Fruit fly (Drosophila melanogaster) Kc167 (cell line): ENCODE results near the gene CG15356.

Experiments used
- Myc ChIP-seq: fragments of >200 bp; optimal IDR thresholded peaks from 2 replicates; lab custom pipeline; 2017; ENCODE audit warnings: missing external identifiers
- Sin3A ChIP-seq: fragments of >200 bp; optimal IDR thresholded peaks from 2 replicates; lab custom pipeline; 2018; ENCODE audit warnings: missing external identifiers
- h ChIP-seq: fragments of >200 bp; optimal IDR thresholded peaks from 3 replicates; lab custom pipeline; 2018; ENCODE audit warnings: missing external identifiers
- insv ChIP-seq: fragments of >200 bp; optimal IDR thresholded peaks from 3 replicates; lab custom pipeline; 2018; ENCODE audit warnings: missing external identifiers
- psq ChIP-seq: fragments of >200 bp; optimal IDR thresholded peaks from 2 replicates; lab custom pipeline; 2017; ENCODE audit warnings: missing external identifiers
- ttk ChIP-seq: sonication (Bioruptor generic); optimal IDR thresholded peaks from 2 replicates; lab custom pipeline; 2017; ENCODE audit warnings: missing external identifiers

CG15356 gene

dm6 chr2L:2006082-2006669 lies 25.6 kb upstream of the CG15356 start, which contains the start of gene CG33543:
Gene CG33543 (minus strand): TSS chr2L:2006313.
- no peak for TF ChIP-seq insv (lab: Kevin White, UChicago)
- TF ChIP-seq psq (lab: Kevin White, UChicago) = no peak
- no peak for TF ChIP-seq ttk (lab: Kevin White, UChicago)
- no peak for TF ChIP-seq Sin3A (lab: Kevin White, UChicago)
- TF ChIP-seq Myc = no peak
- no peak for TF ChIP-seq h (lab: Kevin White, UChicago)

DNA sequence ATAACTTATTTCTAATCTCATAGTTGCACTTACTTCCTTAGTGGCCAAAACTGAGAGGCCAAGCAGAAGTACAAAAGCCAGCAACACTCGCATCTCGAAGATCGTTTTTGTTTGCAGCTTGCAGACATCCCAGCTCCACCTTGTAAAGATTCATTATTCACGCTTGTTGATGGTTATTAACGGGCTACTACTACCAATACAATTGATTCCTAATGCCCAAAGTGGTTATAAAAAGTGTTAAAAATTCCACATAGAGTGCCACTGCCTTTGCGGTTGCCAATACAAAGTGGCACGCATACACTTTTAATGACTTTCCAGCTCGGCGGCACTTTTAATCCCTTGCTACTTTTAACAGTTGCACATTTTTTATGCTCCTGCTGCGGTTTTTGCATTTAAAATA lies 11.5 kb upstream of the CG15356 start, which contains the start of gene Obp22a:
TSS of gene Obp22a (minus strand) at position 101 of the 400 bp plus-strand sequence.
- TF ChIP-seq Myc (no peak), h (lab: Kevin White, UChicago) (no peak), Sin3A (lab: Kevin White, UChicago) (no peak), psq (lab: Kevin White, UChicago) (no peak), ttk (lab: Kevin White, UChicago) (no peak)

- TF ChIP-seq Myc = no peak
- TF ChIP-seq h (lab: Kevin White, UChicago) = no peak
- TF ChIP-seq insv (lab: Kevin White, UChicago) = no peak
- no peak for TF ChIP-seq psq (lab: Kevin White, UChicago)
- no peak for TF ChIP-seq ttk (lab: Kevin White, UChicago)
- TF ChIP-seq Sin3A (lab: Kevin White, UChicago) = no peak
Observed at dm6 chr2L:1989278-1989918, 8.8 kb upstream of the CG15356 start.

dm6 chr2L:1988192-1988561 lies 7.6 kb upstream of the CG15356 start, which contains the start of gene Npc2a:
Gene Npc2a (plus strand): TSS chr2L:1988290.
- TF ChIP-seq Sin3A (lab: Kevin White, UChicago) (no peak), ttk (lab: Kevin White, UChicago) (no peak), insv (lab: Kevin White, UChicago) (no peak)

- no peak for TF ChIP-seq insv (lab: Kevin White, UChicago)
- TF ChIP-seq Sin3A (lab: Kevin White, UChicago) = no peak
- no peak for TF ChIP-seq psq (lab: Kevin White, UChicago)
- TF ChIP-seq Myc = no peak
- TF ChIP-seq ttk (lab: Kevin White, UChicago) = no peak
- TF ChIP-seq h (lab: Kevin White, UChicago) = no peak
Observed at dm6 chr2L:1987434-1988191, 7.1 kb upstream of the CG15356 start, which contains the start of gene Got2. Gene Got2 (minus strand): TSS chr2L:1987758.

- TF ChIP-seq h (lab: Kevin White, UChicago) (no peak), psq (lab: Kevin White, UChicago) (no peak), Myc (no peak), ttk (lab: Kevin White, UChicago) (no peak), insv (lab: Kevin White, UChicago) (no peak), Sin3A (lab: Kevin White, UChicago) (no peak)
Observed at dm6 chr2L:1986343-1987280, 6.1 kb upstream of the CG15356 start.

- TF ChIP-seq insv (lab: Kevin White, UChicago) (no peak), ttk (lab: Kevin White, UChicago) (no peak), Sin3A (lab: Kevin White, UChicago) (no peak), Myc (no peak), h (lab: Kevin White, UChicago) (no peak), psq (lab: Kevin White, UChicago) (no peak)
Observed at dm6 chr2L:1981726-1982367, 1.3 kb upstream of the CG15356 start, which contains the start of gene CG7289. Gene CG7289 (plus strand): TSS chr2L:1982217.

DNA sequence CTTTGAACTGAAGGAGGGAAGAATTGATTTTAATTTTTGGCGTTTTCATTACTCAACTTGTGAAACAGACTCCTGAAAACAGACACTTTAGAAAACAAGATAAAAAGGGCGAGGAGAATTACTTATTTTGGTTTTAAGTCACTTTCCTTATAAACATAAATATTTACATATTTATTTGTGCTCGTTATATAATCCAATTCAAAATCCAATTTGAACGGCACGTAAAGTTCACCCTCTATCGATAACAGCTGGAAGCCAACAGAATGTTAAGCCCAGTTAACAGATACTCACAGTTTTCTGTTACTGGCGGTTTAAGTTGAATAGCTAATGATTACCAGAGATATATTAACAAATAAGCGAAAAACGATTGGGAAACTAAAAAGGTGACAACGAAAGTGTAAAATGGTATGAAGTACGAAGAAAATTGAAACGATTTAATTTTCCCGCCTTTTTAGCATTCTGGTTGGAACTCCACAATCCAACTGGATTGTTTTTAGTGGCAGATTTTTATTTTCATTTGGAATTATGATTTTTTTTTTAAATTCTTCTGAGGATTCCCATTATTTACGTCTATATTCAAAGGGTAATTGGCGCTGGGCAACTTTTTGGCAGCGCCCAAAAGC lies 1.2 kb downstream of the CG15356 start:
- TF ChIP-seq ttk (lab: Kevin White, UChicago) (no peak), psq (lab: Kevin White, UChicago) (no peak), Sin3A (lab: Kevin White, UChicago) (no peak)

DNA sequence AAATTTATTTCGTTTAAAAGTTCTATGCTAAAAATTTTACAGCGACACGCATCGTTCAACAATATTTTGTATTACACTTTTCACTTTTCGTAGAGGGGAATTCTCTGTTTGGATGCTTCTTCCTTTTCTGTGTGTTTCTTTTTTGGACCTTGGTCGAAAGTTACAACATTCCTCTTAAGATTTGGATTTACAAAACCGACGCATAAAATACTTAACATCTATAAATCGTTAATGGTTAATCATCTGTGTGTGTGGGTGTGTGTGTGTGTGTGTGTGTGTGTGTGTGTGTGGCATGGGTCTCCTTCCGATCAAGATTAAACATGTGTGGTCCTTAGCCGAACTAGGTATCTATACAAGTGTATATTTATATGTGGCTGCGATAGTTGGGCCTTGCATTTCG lies 5.1 kb downstream of the CG15356 start:
- TF ChIP-seq insv (lab: Kevin White, UChicago) (no peak), Sin3A (lab: Kevin White, UChicago) (no peak), ttk (lab: Kevin White, UChicago) (no peak), Myc (no peak), psq (lab: Kevin White, UChicago) (no peak), h (lab: Kevin White, UChicago) (no peak)

- TF ChIP-seq Myc = no peak
Observed at dm6 chr2L:1973957-1974356, 6.6 kb downstream of the CG15356 start, which contains the start of gene Der-1. Gene Der-1 (plus strand): TSS chr2L:1973957.
